Fruit fly (Drosophila melanogaster) whole organism, embryonic: ENCODE data around the gene CG34148.
A peak's percentile ranks its signal among the peaks of the same experiment; 100 is the strongest.

Experiments used
- Antp ChIP-seq: fragments of 200-800 bp; sonication (Bioruptor generic); optimal IDR thresholded peaks from 3 replicates; lab custom pipeline; 2016; ENCODE audit warnings: missing biosample characterization, missing genetic modification characterization
- B-H1 ChIP-seq: fragments of 200-800 bp; sonication (Bioruptor generic); IDR thresholded peaks from 3 replicates; pipeline ENCODE4 v1.3.6; 2022; ENCODE audit warnings: missing biosample characterization, missing genetic modification characterization
- CG10147 ChIP-seq: fragments of 200-800 bp; sonication (Bioruptor generic); optimal IDR thresholded peaks from 2 replicates; lab custom pipeline; 2019; ENCODE audit warnings: missing biosample characterization, mild to moderate bottlenecking, missing genetic modification characterization, moderate library complexity
- CG10209 ChIP-seq: fragments of 200-800 bp; sonication (Bioruptor generic); optimal IDR thresholded peaks from 3 replicates; lab custom pipeline; 2017; ENCODE audit warnings: missing biosample characterization, mild to moderate bottlenecking, missing genetic modification characterization, missing genetic modification reagents
- CG15269 ChIP-seq: fragments of 200-800 bp; sonication (Bioruptor generic); optimal IDR thresholded peaks from 2 replicates; lab custom pipeline; 2018; ENCODE audit warnings: missing biosample characterization, mild to moderate bottlenecking, missing genetic modification characterization, moderate library complexity
- CG15514 ChIP-seq: fragments of 200-800 bp; sonication (Bioruptor generic); optimal IDR thresholded peaks from 3 replicates; lab custom pipeline; 2017; ENCODE audit warnings: missing biosample characterization, missing genetic modification characterization, mild to moderate bottlenecking, moderate library complexity, missing genetic modification reagents
- CG1602 ChIP-seq: fragments of 200-800 bp; sonication (Bioruptor generic); optimal IDR thresholded peaks from 3 replicates; lab custom pipeline; 2016; ENCODE audit warnings: missing biosample characterization, missing genetic modification characterization
- CG1603 ChIP-seq: fragments of 200-800 bp; sonication (Bioruptor generic); optimal IDR thresholded peaks from 2 replicates; lab custom pipeline; 2019; ENCODE audit warnings: missing biosample characterization, mild to moderate bottlenecking, missing genetic modification characterization, moderate library complexity
- CG16863 ChIP-seq: fragments of 200-800 bp; sonication (Bioruptor generic); optimal IDR thresholded peaks from 3 replicates; lab custom pipeline; 2016; ENCODE audit warnings: missing biosample characterization, missing genetic modification characterization
- CG2116 ChIP-seq: fragments of 200-800 bp; sonication (Bioruptor generic); optimal IDR thresholded peaks from 3 replicates; lab custom pipeline; 2018; ENCODE audit warnings: missing biosample characterization, mild to moderate bottlenecking, missing genetic modification characterization
- CG31365 ChIP-seq: fragments of 200-800 bp; sonication (Bioruptor generic); optimal IDR thresholded peaks from 2 replicates; lab custom pipeline; 2018; ENCODE audit warnings: missing biosample characterization, mild to moderate bottlenecking, missing genetic modification characterization
- CG6254 ChIP-seq: fragments of 200-800 bp; sonication (Bioruptor generic); optimal IDR thresholded peaks from 3 replicates; lab custom pipeline; 2017; ENCODE audit warnings: mild to moderate bottlenecking, missing biosample characterization, missing genetic modification reagents, missing genetic modification characterization
- CG6765 ChIP-seq: fragments of 200-800 bp; sonication (Bioruptor generic); optimal IDR thresholded peaks from 3 replicates; lab custom pipeline; 2017; ENCODE audit warnings: missing biosample characterization, mild to moderate bottlenecking, missing genetic modification characterization
- CG7556 ChIP-seq: fragments of 200-800 bp; sonication (Bioruptor generic); optimal IDR thresholded peaks from 2 replicates; lab custom pipeline; 2017; ENCODE audit warnings: missing biosample characterization, mild to moderate bottlenecking, missing genetic modification characterization
- CG8478 ChIP-seq: fragments of >200 bp; optimal IDR thresholded peaks from 2 replicates; lab custom pipeline; 2018
- CG9876 ChIP-seq: fragments of 200-800 bp; sonication (Bioruptor generic); optimal IDR thresholded peaks from 2 replicates; lab custom pipeline; 2016; ENCODE audit warnings: missing biosample characterization, missing genetic modification characterization
- Chrac-16 ChIP-seq: fragments of 200-800 bp; sonication (Bioruptor generic); optimal IDR thresholded peaks from 3 replicates; lab custom pipeline; 2016; ENCODE audit warnings: missing biosample characterization, missing genetic modification characterization
- Fer3 ChIP-seq: fragments of 200-800 bp; sonication (Bioruptor generic); optimal IDR thresholded peaks from 2 replicates; lab custom pipeline; 2018; ENCODE audit warnings: missing biosample characterization, mild to moderate bottlenecking, missing genetic modification characterization, moderate library complexity
- H2.0 ChIP-seq: fragments of 200-800 bp; sonication (Bioruptor generic); IDR thresholded peaks from 2 replicates; pipeline ENCODE4 v1.3.6; 2022; ENCODE audit warnings: missing biosample characterization, missing genetic modification characterization
- HmgD ChIP-seq: fragments of 200-800 bp; sonication (Bioruptor generic); optimal IDR thresholded peaks from 3 replicates; lab custom pipeline; 2016; ENCODE audit warnings: missing biosample characterization, missing genetic modification characterization
- Hr39 ChIP-seq: fragments of >200 bp; optimal IDR thresholded peaks from 2 replicates; lab custom pipeline; 2017
- Hsf ChIP-seq: fragments of 200-800 bp; sonication (Bioruptor generic); optimal IDR thresholded peaks from 3 replicates; lab custom pipeline; 2016; ENCODE audit warnings: missing biosample characterization, missing genetic modification characterization
- Jarid2 ChIP-seq: fragments of 200-800 bp; sonication (Bioruptor generic); optimal IDR thresholded peaks from 3 replicates; lab custom pipeline; 2017; ENCODE audit warnings: mild to moderate bottlenecking, missing biosample characterization, missing genetic modification reagents, missing genetic modification characterization
- MBD-R2 ChIP-seq: fragments of 200-800 bp; sonication (Bioruptor generic); IDR thresholded peaks from 2 replicates; pipeline ENCODE4 v1.3.6; 2022; ENCODE audit warnings: missing biosample characterization, missing genetic modification characterization
- Myb ChIP-seq: fragments of 200-800 bp; sonication (Bioruptor generic); optimal IDR thresholded peaks from 2 replicates; lab custom pipeline; 2016; ENCODE audit warnings: missing biosample characterization, missing genetic modification characterization
- NK7.1 ChIP-seq: fragments of 200-800 bp; sonication (Bioruptor generic); optimal IDR thresholded peaks from 3 replicates; lab custom pipeline; 2016; ENCODE audit warnings: missing biosample characterization, missing genetic modification characterization
- Oli ChIP-seq: fragments of 200-800 bp; sonication (Bioruptor generic); optimal IDR thresholded peaks from 2 replicates; lab custom pipeline; 2018; ENCODE audit warnings: missing biosample characterization, mild to moderate bottlenecking, missing genetic modification characterization, moderate library complexity
- TFAM ChIP-seq: fragments of 200-800 bp; sonication (Bioruptor generic); optimal IDR thresholded peaks from 2 replicates; lab custom pipeline; 2017; ENCODE audit warnings: missing biosample characterization, missing genetic modification characterization, inconsistent platforms
- Vsx1 ChIP-seq: fragments of 200-800 bp; sonication (Bioruptor generic); optimal IDR thresholded peaks from 2 replicates; lab custom pipeline; 2017; ENCODE audit warnings: missing biosample characterization, mild to moderate bottlenecking, missing genetic modification characterization, missing genetic modification reagents
- ab ChIP-seq: fragments of 200-800 bp; sonication (Bioruptor generic); optimal IDR thresholded peaks from 2 replicates; lab custom pipeline; 2016; ENCODE audit warnings: missing biosample characterization, missing genetic modification characterization
- abd-A ChIP-seq: fragments of 200-800 bp; sonication (Bioruptor generic); optimal IDR thresholded peaks from 3 replicates; lab custom pipeline; 2019; ENCODE audit warnings: missing biosample characterization, mild to moderate bottlenecking, missing genetic modification characterization, moderate library complexity
- az2 ChIP-seq: fragments of 200-800 bp; sonication (Bioruptor generic); optimal IDR thresholded peaks from 3 replicates; lab custom pipeline; 2016; ENCODE audit warnings: missing biosample characterization, missing genetic modification characterization
- cad ChIP-seq: fragments of >200 bp; optimal IDR thresholded peaks from 2 replicates; lab custom pipeline; 2017; ENCODE audit warnings: missing biosample characterization, missing genetic modification characterization
- caup ChIP-seq: fragments of 200-800 bp; sonication (Bioruptor generic); optimal IDR thresholded peaks from 3 replicates; lab custom pipeline; 2017; ENCODE audit warnings: missing biosample characterization, mild to moderate bottlenecking, missing genetic modification characterization, moderate library complexity; ENCODE audit not compliant: severe bottlenecking
- ci ChIP-seq: fragments of 200-800 bp; sonication (Bioruptor generic); IDR thresholded peaks from 3 replicates; pipeline ENCODE4 v1.3.6; 2022; ENCODE audit warnings: missing biosample characterization, missing genetic modification characterization
- cwo ChIP-seq: fragments of 200-800 bp; sonication (Bioruptor generic); optimal IDR thresholded peaks from 3 replicates; lab custom pipeline; 2017; ENCODE audit warnings: missing biosample characterization, missing genetic modification characterization, mild to moderate bottlenecking, moderate library complexity, missing genetic modification reagents
- eyg ChIP-seq: fragments of 200-800 bp; sonication (Bioruptor generic); optimal IDR thresholded peaks from 3 replicates; lab custom pipeline; 2016; ENCODE audit warnings: missing biosample characterization, missing genetic modification characterization
- fd3F ChIP-seq: fragments of 200-800 bp; sonication (Bioruptor generic); optimal IDR thresholded peaks from 2 replicates; lab custom pipeline; 2018; ENCODE audit warnings: missing biosample characterization, mild to moderate bottlenecking, missing genetic modification characterization, moderate library complexity
- fu2 ChIP-seq: fragments of 200-800 bp; sonication (Bioruptor generic); optimal IDR thresholded peaks from 2 replicates; lab custom pipeline; 2016; ENCODE audit warnings: missing biosample characterization, missing genetic modification characterization
- grn ChIP-seq: fragments of 200-800 bp; sonication (Bioruptor generic); optimal IDR thresholded peaks from 3 replicates; lab custom pipeline; 2017; ENCODE audit warnings: missing biosample characterization, missing genetic modification characterization
- lbe ChIP-seq: fragments of 200-800 bp; sonication (Bioruptor generic); optimal IDR thresholded peaks from 2 replicates; lab custom pipeline; 2016; ENCODE audit warnings: missing biosample characterization, mild to moderate bottlenecking, missing genetic modification characterization
- lilli ChIP-seq: fragments of 200-800 bp; sonication (Bioruptor generic); optimal IDR thresholded peaks from 3 replicates; lab custom pipeline; 2016; ENCODE audit warnings: missing biosample characterization, missing genetic modification characterization
- lov ChIP-seq, 2 experiments: fragments of 200-800 bp in 1 of 2; fragments of >200 bp in 1 of 2; sonication (Bioruptor generic) in 1 of 2; IDR thresholded peaks in 1 of 2; optimal IDR thresholded peaks in 1 of 2; 2 replicates in 1 of 2; 3 replicates in 1 of 2; pipeline versions ENCODE4 v1.3.6 to Lab custom; 2017 to 2022; ENCODE audit warnings: missing biosample characterization in 1 of 2, missing genetic modification characterization in 1 of 2
- otp ChIP-seq: fragments of 200-800 bp; sonication (Bioruptor generic); IDR thresholded peaks from 3 replicates; pipeline ENCODE4, ENCODE4 v1.3.6; 2022; ENCODE audit warnings: missing biosample characterization, missing genetic modification characterization
- pros ChIP-seq: fragments of 200-800 bp; sonication (Bioruptor generic); optimal IDR thresholded peaks from 3 replicates; lab custom pipeline; 2019; ENCODE audit warnings: missing biosample characterization, mild to moderate bottlenecking, missing genetic modification characterization, moderate library complexity
- rib ChIP-seq: fragments of 200-800 bp; sonication (Bioruptor generic); IDR thresholded peaks from 2 replicates; pipeline ENCODE4 v1.3.6; 2022; ENCODE audit warnings: missing biosample characterization, missing genetic modification characterization
- sisA ChIP-seq: fragments of 200-800 bp; sonication (Bioruptor generic); IDR thresholded peaks from 2 replicates; pipeline ENCODE4 v1.3.6; 2022; ENCODE audit warnings: missing biosample characterization, missing genetic modification characterization
- sna ChIP-seq: fragments of 200-800 bp; sonication (Bioruptor generic); IDR thresholded peaks from 2 replicates; pipeline ENCODE4 v1.3.6; 2022; ENCODE audit warnings: missing biosample characterization, missing genetic modification characterization; ENCODE audit not compliant: partially characterized antibody
- ssp ChIP-seq: fragments of 200-800 bp; sonication (Bioruptor generic); IDR thresholded peaks from 2 replicates; pipeline ENCODE4 v1.3.6; 2022; ENCODE audit warnings: missing biosample characterization, missing genetic modification characterization

CG34148 gene

dm6 chr3R:21870158-21870971, 8.1 kb downstream of the CG34148 start, which contains the start of gene CG31431 (continued):
- TF ChIP-seq Oli (peak; percentile 96), Myb (GFP tag; lab: Kevin White, UChicago) (peak; percentile 90), ci (GFP tag; lab: Robert Waterston, UW) (peak; percentile 98), TFAM (GFP tag; lab: Kevin White, UChicago) (peak; percentile 78), rib (GFP tag; lab: Robert Waterston, UW) (peak; percentile 98), lilli (GFP tag; lab: Kevin White, UChicago) (peak; percentile 98), Hr39 (no peak), NK7.1 (GFP tag; lab: Kevin White, UChicago) (peak; percentile 97), Jarid2 (GFP tag; lab: Kevin White, UChicago) (peak; percentile 85), CG6254 (peak; percentile 89), CG2116 (GFP tag; lab: Kevin White, UChicago) (peak; percentile 75), cad (GFP tag; lab: Kevin White, UChicago) (no peak), abd-A (tag; lab: Kevin White, UChicago) (peak; percentile 71), eyg (GFP tag; lab: Kevin White, UChicago) (peak; percentile 97), ssp (GFP tag; lab: Robert Waterston, UW) (peak; percentile 89), Hsf (GFP tag; lab: Kevin White, UChicago) (peak; percentile 97), CG10209 (GFP tag; lab: Kevin White, UChicago) (peak; percentile 97), CG16863 (GFP tag; lab: Kevin White, UChicago) (peak; percentile 96), CG6765 (GFP tag; lab: Kevin White, UChicago) (peak; percentile 92), CG9876 (GFP tag; lab: Kevin White, UChicago) (peak; percentile 94), CG1603 (tag; lab: Kevin White, UChicago) (peak; percentile 98), CG10147 (GFP tag; lab: Kevin White, UChicago) (peak; percentile 95), HmgD (GFP tag; lab: Kevin White, UChicago) (peak; percentile 95), otp (peak; percentile 95), CG15514 (GFP tag; lab: Kevin White, UChicago) (peak; percentile 93), CG8478 (lab: Kevin White, UChicago) (no peak), lbe (peak; percentile 58), Chrac-16 (peak; percentile 96), Vsx1 (GFP tag; lab: Kevin White, UChicago) (peak; percentile 91), CG15269 (tag; lab: Kevin White, UChicago) (peak; percentile 98), pros (GFP tag; lab: Kevin White, UChicago) (peak; percentile 67), Fer3 (tag; lab: Kevin White, UChicago) (peak; percentile 98), B-H1 (GFP tag; lab: Robert Waterston, UW) (peak; percentile 95), grn (GFP tag; lab: Kevin White, UChicago) (peak; percentile 99), caup (GFP tag; lab: Kevin White, UChicago) (peak; percentile 98), fd3F (GFP tag; lab: Kevin White, UChicago) (peak; percentile 96), fu2 (GFP tag; lab: Kevin White, UChicago) (peak; percentile 97), lov (optimal IDR thresholded peaks at IDR 0.05; lab: Kevin White, UChicago) (no peak), lov (GFP tag; IDR thresholded peaks at IDR 0.05; lab: Robert Waterston, UW) (peak; percentile 95), ab (GFP tag; lab: Kevin White, UChicago) (peak; percentile 94), CG1602 (GFP tag; lab: Kevin White, UChicago) (peak; percentile 95), MBD-R2 (GFP tag; lab: Robert Waterston, UW) (peak; percentile 98), CG7556 (GFP tag; lab: Kevin White, UChicago) (peak; percentile 97), sna (no peak), Antp (peak; percentile 98), cwo (peak; percentile 97), az2 (GFP tag; lab: Kevin White, UChicago) (peak; percentile 97), sisA (peak; percentile 96), H2.0 (GFP tag; lab: Robert Waterston, UW) (peak; percentile 97), CG31365 (tag; lab: Kevin White, UChicago) (peak; percentile 88)
